Fruit fly (Drosophila melanogaster) whole organism, embryonic: ENCODE measurements around the gene CG9581.

Source experiments
- Atf-2 ChIP-seq: fragments of 200-800 bp; sonication (Bioruptor generic); optimal IDR thresholded peaks from 2 replicates; lab custom pipeline; 2016; ENCODE audit warnings: missing biosample characterization, missing genetic modification characterization
- Bdp1 ChIP-seq: fragments of 200-800 bp; sonication (Bioruptor generic); optimal IDR thresholded peaks from 3 replicates; lab custom pipeline; 2016; ENCODE audit warnings: missing biosample characterization, missing genetic modification characterization
- CG11504 ChIP-seq: fragments of 200-800 bp; sonication (Bioruptor generic); optimal IDR thresholded peaks from 3 replicates; lab custom pipeline; 2019; ENCODE audit warnings: missing biosample characterization, mild to moderate bottlenecking, missing genetic modification characterization, moderate library complexity
- CG1602 ChIP-seq: fragments of 200-800 bp; sonication (Bioruptor generic); optimal IDR thresholded peaks from 3 replicates; lab custom pipeline; 2016; ENCODE audit warnings: missing biosample characterization, missing genetic modification characterization
- CG17829 ChIP-seq: fragments of 200-800 bp; optimal IDR thresholded peaks from 2 replicates; lab custom pipeline; 2019; ENCODE audit warnings: missing biosample characterization, mild to moderate bottlenecking, missing genetic modification characterization, moderate library complexity
- CG8359 ChIP-seq: fragments of 200-800 bp; sonication (Bioruptor generic); optimal IDR thresholded peaks from 2 replicates; lab custom pipeline; 2017; ENCODE audit warnings: missing biosample characterization, mild to moderate bottlenecking, missing genetic modification characterization, borderline replicate concordance
- CG8765 ChIP-seq: fragments of 200-800 bp; sonication (Bioruptor generic); IDR thresholded peaks from 2 replicates; pipeline ENCODE4 v1.3.6; 2022; ENCODE audit warnings: missing biosample characterization, missing genetic modification characterization
- CG8944 ChIP-seq: fragments of 200-800 bp; sonication (Bioruptor generic); optimal IDR thresholded peaks from 3 replicates; lab custom pipeline; 2016; ENCODE audit warnings: missing biosample characterization, missing genetic modification characterization
- Dip3 ChIP-seq: fragments of 200-800 bp; sonication (Bioruptor generic); optimal IDR thresholded peaks from 3 replicates; lab custom pipeline; 2016; ENCODE audit warnings: missing biosample characterization, missing genetic modification characterization
- Drgx ChIP-seq: fragments of 200-800 bp; sonication (Bioruptor generic); IDR thresholded peaks from 2 replicates; pipeline ENCODE4 v1.3.6; 2022; ENCODE audit warnings: missing biosample characterization, missing genetic modification characterization
- GATAe ChIP-seq: fragments of 200-800 bp; sonication (Bioruptor generic); conservative IDR thresholded peaks from 2 replicates; pipeline ENCODE4 v1.3.6; 2022; ENCODE audit warnings: missing biosample characterization, missing genetic modification characterization
- HLH4C ChIP-seq: fragments of 200-800 bp; sonication (Bioruptor generic); IDR thresholded peaks from 3 replicates; pipeline ENCODE4 v1.3.6; 2022; ENCODE audit warnings: missing biosample characterization, missing genetic modification characterization; ENCODE audit not compliant: partially characterized antibody
- Hmr ChIP-seq: fragments of 200-800 bp; sonication (Bioruptor generic); optimal IDR thresholded peaks from 3 replicates; lab custom pipeline; 2017; ENCODE audit warnings: mild to moderate bottlenecking, missing biosample characterization, missing genetic modification reagents, missing genetic modification characterization
- Jarid2 ChIP-seq: fragments of 200-800 bp; sonication (Bioruptor generic); optimal IDR thresholded peaks from 3 replicates; lab custom pipeline; 2017; ENCODE audit warnings: mild to moderate bottlenecking, missing biosample characterization, missing genetic modification reagents, missing genetic modification characterization
- Oaz ChIP-seq: fragments of 200-800 bp; sonication (Bioruptor generic); IDR thresholded peaks from 2 replicates; pipeline ENCODE4 v1.3.6; 2022; ENCODE audit warnings: missing biosample characterization, missing genetic modification characterization
- TFAM ChIP-seq: fragments of 200-800 bp; sonication (Bioruptor generic); optimal IDR thresholded peaks from 2 replicates; lab custom pipeline; 2017; ENCODE audit warnings: missing biosample characterization, missing genetic modification characterization, inconsistent platforms
- esg ChIP-seq: fragments of 200-800 bp; sonication (Bioruptor generic); conservative IDR thresholded peaks from 2 replicates; pipeline ENCODE4 v1.3.6; 2022; ENCODE audit warnings: missing biosample characterization, missing genetic modification characterization
- insv ChIP-seq, 2 experiments: fragments of 200-800 bp; sonication (Bioruptor generic); optimal IDR thresholded peaks; 3 replicates each; lab custom pipeline; 2016 to 2018; ENCODE audit warnings: missing biosample characterization in 2 of 2, missing genetic modification characterization in 2 of 2
- lov ChIP-seq, 2 experiments: fragments of 200-800 bp in 1 of 2; fragments of >200 bp in 1 of 2; sonication (Bioruptor generic) in 1 of 2; IDR thresholded peaks in 1 of 2; optimal IDR thresholded peaks in 1 of 2; 2 replicates in 1 of 2; 3 replicates in 1 of 2; pipeline versions ENCODE4 v1.3.6 to Lab custom; 2017 to 2022; ENCODE audit warnings: missing biosample characterization in 1 of 2, missing genetic modification characterization in 1 of 2
- org-1 ChIP-seq: fragments of 200-800 bp; sonication (Bioruptor generic); optimal IDR thresholded peaks from 2 replicates; lab custom pipeline; 2017; ENCODE audit warnings: missing biosample characterization, missing genetic modification characterization
- pan ChIP-seq, 4 experiments: fragments of >200 bp in 3 of 4; fragments of 200-800 bp in 1 of 4; sonication (Bioruptor generic) in 1 of 4; optimal IDR thresholded peaks in 3 of 4; IDR thresholded peaks in 1 of 4; 2 replicates each; pipeline versions ENCODE4 v1.3.6 to Lab custom; 2017 to 2022; ENCODE audit warnings: missing biosample characterization in 2 of 4, missing genetic modification characterization in 2 of 4, mixed read lengths in 1 of 4
- pho ChIP-seq: fragments of 200-800 bp; sonication (Bioruptor generic); optimal IDR thresholded peaks from 2 replicates; lab custom pipeline; 2016; ENCODE audit warnings: missing biosample characterization, missing genetic modification characterization
- pita ChIP-seq: fragments of 200-800 bp; sonication (Bioruptor generic); optimal IDR thresholded peaks from 2 replicates; lab custom pipeline; 2017; ENCODE audit warnings: missing biosample characterization, mild to moderate bottlenecking, missing genetic modification characterization
- prd ChIP-seq, 3 experiments: fragments of >200 bp in 2 of 3; fragments of 200-800 bp in 1 of 3; sonication (Bioruptor generic) in 1 of 3; optimal IDR thresholded peaks in 2 of 3; IDR thresholded peaks in 1 of 3; 2 replicates in 2 of 3; 3 replicates in 1 of 3; pipeline versions ENCODE4 v1.3.6 to Lab custom; 2017 to 2022; ENCODE audit warnings: missing biosample characterization in 1 of 3, missing genetic modification characterization in 1 of 3
- pum ChIP-seq: fragments of 200-800 bp; sonication (Bioruptor generic); optimal IDR thresholded peaks from 2 replicates; lab custom pipeline; 2016; ENCODE audit warnings: missing biosample characterization, missing genetic modification characterization
- sens ChIP-seq: fragments of 200-800 bp; sonication (Bioruptor generic); peaks from one replicate; lab custom pipeline; 2016; ENCODE audit warnings: missing biosample characterization, missing genetic modification characterization
- shn ChIP-seq: fragments of 200-800 bp; sonication (Bioruptor generic); optimal IDR thresholded peaks from 3 replicates; lab custom pipeline; 2016; ENCODE audit warnings: missing biosample characterization, missing genetic modification characterization
- twi ChIP-seq: fragments of 200-800 bp; optimal IDR thresholded peaks from 2 replicates; lab custom pipeline; 2019; ENCODE audit warnings: missing biosample characterization, mild to moderate bottlenecking, missing genetic modification characterization, moderate library complexity

Gene CG9581

dm6 chrX:20130486-20130885 is 39.3 kb downstream of the CG9581 start:
- TF ChIP-seq pho (GFP tag; lab: Kevin White, UChicago): no peak
- TF ChIP-seq CG8944: no peak
- no peak for TF ChIP-seq sens (GFP tag; lab: Kevin White, UChicago)
- TF ChIP-seq Oaz (GFP tag; lab: Robert Waterston, UW): no peak
- no peak for TF ChIP-seq TFAM (GFP tag; lab: Kevin White, UChicago)
- TF ChIP-seq GATAe (GFP tag; lab: Robert Waterston, UW): no peak
- no peak for TF ChIP-seq pita (GFP tag; lab: Kevin White, UChicago)
- no peak for TF ChIP-seq lov (optimal IDR thresholded peaks at IDR 0.05; lab: Kevin White, UChicago)
- no peak for TF ChIP-seq lov (GFP tag; IDR thresholded peaks at IDR 0.05; lab: Robert Waterston, UW)
- no peak for TF ChIP-seq Bdp1
- TF ChIP-seq esg (GFP tag; lab: Robert Waterston, UW): no peak
- no peak for TF ChIP-seq prd (optimal IDR thresholded peaks at IDR 0.05; lab: Kevin White, UChicago)
- 0 out of 3 replicates have a peak, but pooled peaks have one; percentile 36 for TF ChIP-seq prd (GFP tag; IDR thresholded peaks at IDR 0.05; lab: Robert Waterston, UW)
- no peak for TF ChIP-seq Dip3
- TF ChIP-seq Drgx (GFP tag; lab: Robert Waterston, UW): peak; percentile 58
- TF ChIP-seq pan (optimal IDR thresholded peaks at IDR 0.05; lab: Kevin White, UChicago): no peak
- TF ChIP-seq pan (GFP tag; optimal IDR thresholded peaks at IDR 0.05 in 1 of 2, IDR thresholded peaks at IDR 0.05 in 1 of 2): no peak
- no peak for TF ChIP-seq pum (GFP tag; lab: Kevin White, UChicago)
- TF ChIP-seq CG1602: no peak
- no peak for TF ChIP-seq CG11504
- no peak for TF ChIP-seq insv (GFP tag; optimal IDR thresholded peaks at IDR 0.05; lab: Kevin White, UChicago)

dm6 chrX:20129554-20129953 is 40.2 kb downstream of the CG9581 start:
- no peak for TF ChIP-seq CG8765 (GFP tag; lab: Robert Waterston, UW)
- no peak for TF ChIP-seq Jarid2 (GFP tag; lab: Kevin White, UChicago)
- no peak for TF ChIP-seq Hmr
- peak; percentile 78 for TF ChIP-seq CG8359
- no peak for TF ChIP-seq Atf-2 (GFP tag; lab: Kevin White, UChicago)
- TF ChIP-seq CG17829: no peak
- TF ChIP-seq twi (tag; lab: Kevin White, UChicago): no peak
- no peak for TF ChIP-seq shn (GFP tag; lab: Kevin White, UChicago)

- TF ChIP-seq HLH4C (GFP tag; lab: Robert Waterston, UW) (0 out of 3 replicates have a peak, but pooled peaks have one; percentile 4), org-1 (GFP tag; lab: Kevin White, UChicago) (no peak)
Measured at dm6 chrX:20122153-20122552, 47.6 kb downstream of the CG9581 start, which contains the start of gene CG34331. Gene CG34331 (plus strand): TSS chrX:20122453.
